Worm (Caenorhabditis elegans): ENCODE measurements around the gene F14H8.4.

DNA sequence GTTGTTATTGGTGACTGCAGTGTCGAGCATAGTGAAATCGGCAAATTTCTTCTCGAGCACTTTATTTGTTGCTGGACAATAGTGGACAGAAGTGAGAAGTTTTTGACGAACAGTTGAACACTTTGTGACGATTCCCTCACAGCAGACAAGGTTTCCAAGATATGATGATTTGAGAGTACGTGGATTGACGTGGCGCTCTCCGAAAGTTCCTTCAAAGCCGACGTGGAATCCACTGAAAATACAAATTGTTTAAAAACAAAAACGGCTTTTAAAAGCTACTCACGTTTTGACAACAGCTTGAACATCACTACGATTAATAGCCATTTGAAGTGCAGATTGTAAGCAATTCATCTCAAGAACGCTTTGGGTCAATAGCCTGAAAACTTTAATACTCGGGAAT, 35.3 kb downstream of the F14H8.4 start:
- no peak for TF ChIP-seq zag-1 (tag; optimal IDR thresholded peaks at IDR 0.05)
- no peak for TF ChIP-seq skn-1 (tag; optimal IDR thresholded peaks at IDR 0.05)
- TF ChIP-seq nhr-77 (tag; optimal IDR thresholded peaks at IDR 0.05), result no peak
- no peak for TF ChIP-seq lsy-2 (tag; optimal IDR thresholded peaks at IDR 0.05)
- no peak for TF ChIP-seq dmd-4 (tag; optimal IDR thresholded peaks at IDR 0.05)
- no peak for TF ChIP-seq unc-39 (tag; optimal IDR thresholded peaks at IDR 0.05)
- TF ChIP-seq mdl-1 (tag; optimal IDR thresholded peaks at IDR 0.05), result no peak
- no peak for TF ChIP-seq Y55F3AM.14 (GFP tag; optimal IDR thresholded peaks at IDR 0.05)
- no peak for TF ChIP-seq egl-27 (tag; optimal IDR thresholded peaks at IDR 0.05)
